Worm (Caenorhabditis elegans): ENCODE results near the gene Y116F11B.9.

The Y116F11B.9 gene

ce11 chrV:19867883-19868282 is at the start of gene Y116F11B.9:
Gene Y116F11B.9, minus strand, starts transcription at chrV:19867983.
- TF ChIP-seq nhr-12 (tag; optimal IDR thresholded peaks at IDR 0.05) (no peak), dmd-4 (tag; optimal IDR thresholded peaks at IDR 0.05) (no peak)

ce11 chrV:19915973-19916605 is 48.3 kb upstream of the Y116F11B.9 start, which contains the start of the genes chk-2 and Y60A3A.19:
Gene chk-2, minus strand, starts transcription at chrV:19916023.
Gene Y60A3A.19, plus strand, starts transcription at chrV:19916555.
- no peak for TF ChIP-seq sem-4 (tag; optimal IDR thresholded peaks at IDR 0.05)
- TF ChIP-seq ama-1 (optimal IDR thresholded peaks at IDR 0.05) = no peak
- no peak for TF ChIP-seq nhr-129 (tag; optimal IDR thresholded peaks at IDR 0.05)
- no peak for TF ChIP-seq ztf-4 (tag; optimal IDR thresholded peaks at IDR 0.05)
- TF ChIP-seq sma-9 (GFP tag; optimal IDR thresholded peaks at IDR 0.05) = no peak
- no peak for TF ChIP-seq sma-9 (tag; optimal IDR thresholded peaks at IDR 0.05)
- no peak for TF ChIP-seq unc-55 (GFP tag; optimal IDR thresholded peaks at IDR 0.05)
- no peak for TF ChIP-seq dmd-4 (tag; optimal IDR thresholded peaks at IDR 0.05)
- no peak for TF ChIP-seq gmeb-1 (tag; optimal IDR thresholded peaks at IDR 0.05)
- no peak for TF ChIP-seq nhr-23 (tag; optimal IDR thresholded peaks at IDR 0.05)
- no peak for TF ChIP-seq skn-1 (tag; optimal IDR thresholded peaks at IDR 0.05)
- TF ChIP-seq nhr-21 (tag; optimal IDR thresholded peaks at IDR 0.05) = no peak
- TF ChIP-seq egl-27 (tag; optimal IDR thresholded peaks at IDR 0.05) = no peak
- no peak for TF ChIP-seq ceh-16 (tag; optimal IDR thresholded peaks at IDR 0.05)
- no peak for TF ChIP-seq crh-2 (tag; optimal IDR thresholded peaks at IDR 0.05)
- TF ChIP-seq elt-1 (tag; optimal IDR thresholded peaks at IDR 0.05) = no peak
- TF ChIP-seq mbf-1 (tag; optimal IDR thresholded peaks at IDR 0.05) = no peak

ce11 chrV:19908854-19909253 is 41.1 kb upstream of the Y116F11B.9 start:
- no peak for TF ChIP-seq blmp-1 (tag; optimal IDR thresholded peaks at IDR 0.05; ENCODE audit: insufficient read depth)
- TF ChIP-seq ceh-82 (tag; optimal IDR thresholded peaks at IDR 0.05) = no peak
- TF ChIP-seq alr-1 (tag; optimal IDR thresholded peaks at IDR 0.05) = no peak
- no peak for TF ChIP-seq mdl-1 (tag; optimal IDR thresholded peaks at IDR 0.05)
- TF ChIP-seq skn-1 (tag; optimal IDR thresholded peaks at IDR 0.05) = no peak
- TF ChIP-seq nhr-12 (tag; optimal IDR thresholded peaks at IDR 0.05) = no peak
- TF ChIP-seq C34F6.9 (tag; optimal IDR thresholded peaks at IDR 0.05) = peak; percentile 11
- TF ChIP-seq zag-1 (tag; optimal IDR thresholded peaks at IDR 0.05) = no peak
- TF ChIP-seq nhr-6 (tag; optimal IDR thresholded peaks at IDR 0.05) = no peak
- TF ChIP-seq sma-9 (GFP tag; optimal IDR thresholded peaks at IDR 0.05) = no peak
- TF ChIP-seq sma-9 (tag; optimal IDR thresholded peaks at IDR 0.05) = no peak
- TF ChIP-seq nhr-23 (tag; optimal IDR thresholded peaks at IDR 0.05) = no peak
- no peak for TF ChIP-seq unc-39 (tag; optimal IDR thresholded peaks at IDR 0.05)
- no peak for TF ChIP-seq ztf-11 (tag; optimal IDR thresholded peaks at IDR 0.05)
- TF ChIP-seq nhr-25 (tag; optimal IDR thresholded peaks at IDR 0.05) = no peak
- TF ChIP-seq unc-62 (GFP tag; optimal IDR thresholded peaks at IDR 0.05) = no peak
- TF ChIP-seq gmeb-1 (tag; optimal IDR thresholded peaks at IDR 0.05) = no peak
- no peak for TF ChIP-seq ztf-1 (GFP tag; conservative IDR thresholded peaks at IDR 0.05)
- peak; percentile 21 for TF ChIP-seq crh-2 (tag; optimal IDR thresholded peaks at IDR 0.05)
- TF ChIP-seq lin-13 (GFP tag; optimal IDR thresholded peaks at IDR 0.05) = no peak
- no peak for TF ChIP-seq sem-4 (tag; optimal IDR thresholded peaks at IDR 0.05)
- TF ChIP-seq elt-3 (tag; optimal IDR thresholded peaks at IDR 0.05) = no peak
- peak; percentile 34 to 39 for TF ChIP-seq lsy-2 (tag; optimal IDR thresholded peaks at IDR 0.05)
- no peak for TF ChIP-seq nhr-77 (tag; optimal IDR thresholded peaks at IDR 0.05)
- TF ChIP-seq nhr-237 (tag; optimal IDR thresholded peaks at IDR 0.05) = no peak
- no peak for TF ChIP-seq mab-5 (tag; optimal IDR thresholded peaks at IDR 0.05)
- no peak for TF ChIP-seq ZK546.5 (tag; optimal IDR thresholded peaks at IDR 0.05)
- TF ChIP-seq Y55F3AM.14 (GFP tag; optimal IDR thresholded peaks at IDR 0.05) = no peak
- no peak for TF ChIP-seq snpc-4 (tag; optimal IDR thresholded peaks at IDR 0.05)
- TF ChIP-seq lin-11 (tag; optimal IDR thresholded peaks at IDR 0.05) = no peak
- TF ChIP-seq unc-55 (GFP tag; optimal IDR thresholded peaks at IDR 0.05) = peak; percentile 29
- TF ChIP-seq lin-39 (tag; optimal IDR thresholded peaks at IDR 0.05) = no peak
- no peak for TF ChIP-seq nhr-11 (tag; optimal IDR thresholded peaks at IDR 0.05)
